Fruit fly (Drosophila melanogaster) S2 (cell line): ENCODE data around the gene CG10804.

Experiments used
- CG8478 ChIP-seq: fragments of >200 bp; optimal IDR thresholded peaks from 2 replicates; lab custom pipeline; 2018
- CTCF ChIP-seq, 2 experiments: fragments of >200 bp; optimal IDR thresholded peaks; 2 replicates each; lab custom pipeline; 2018

DNA sequence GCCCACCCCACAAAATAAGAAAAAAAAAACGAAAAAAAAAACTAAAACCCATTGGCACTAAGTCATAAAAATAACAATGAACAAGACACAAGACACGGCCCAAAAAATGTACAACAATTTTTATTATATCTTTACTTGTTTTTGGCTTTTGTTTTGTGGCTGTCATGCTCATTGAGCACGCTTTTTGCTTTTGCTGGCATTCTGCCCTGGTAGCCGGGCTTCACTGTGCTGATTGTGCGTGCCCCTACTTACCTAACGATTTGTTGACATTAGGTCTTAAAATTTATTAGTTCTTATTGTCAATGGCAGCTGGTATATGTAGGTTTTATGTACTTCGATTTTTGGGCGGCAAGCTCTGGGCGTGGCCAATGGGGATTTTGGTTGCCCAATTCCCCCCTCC is 23.6 kb downstream of the CG10804 start:
- TF ChIP-seq CG8478 (no peak), CTCF (optimal IDR thresholded peaks at IDR 0.05; lab: Kevin White, UChicago) (no peak)
